Fruit fly (Drosophila melanogaster) whole organism, embryonic: ENCODE results near the gene Kyat.

Experiments
- Asciz ChIP-seq: fragments of 200-800 bp; sonication (Bioruptor generic); optimal IDR thresholded peaks from 2 replicates; lab custom pipeline; 2017; ENCODE audit warnings: missing biosample characterization, mild to moderate bottlenecking, missing genetic modification characterization, missing genetic modification reagents
- B-H2 ChIP-seq: fragments of 200-800 bp; sonication (Bioruptor generic); optimal IDR thresholded peaks from 2 replicates; lab custom pipeline; 2018; ENCODE audit warnings: missing biosample characterization, mild to moderate bottlenecking, missing genetic modification characterization
- Bteb2 ChIP-seq: fragments of 200-800 bp; sonication (Bioruptor generic); optimal IDR thresholded peaks from 2 replicates; lab custom pipeline; 2016; ENCODE audit warnings: missing biosample characterization, missing genetic modification characterization
- CG10462 ChIP-seq: fragments of 200-800 bp; sonication (Bioruptor generic); optimal IDR thresholded peaks from 2 replicates; lab custom pipeline; 2016; ENCODE audit warnings: missing biosample characterization, missing genetic modification characterization
- CG10565 ChIP-seq: fragments of 200-800 bp; sonication (Bioruptor generic); optimal IDR thresholded peaks from 3 replicates; lab custom pipeline; 2016; ENCODE audit warnings: missing biosample characterization, mild to moderate bottlenecking, missing genetic modification characterization
- CG10979 ChIP-seq: fragments of 200-800 bp; sonication (Bioruptor generic); optimal IDR thresholded peaks from 2 replicates; lab custom pipeline; 2018; ENCODE audit warnings: missing biosample characterization, mild to moderate bottlenecking, missing genetic modification characterization, moderate library complexity
- CG11085 ChIP-seq: fragments of 200-800 bp; sonication (Bioruptor generic); IDR thresholded peaks from 2 replicates; pipeline ENCODE4 v1.3.6; 2022; ENCODE audit warnings: missing biosample characterization, missing genetic modification characterization
- CG11696 ChIP-seq: fragments of 200-800 bp; sonication (Bioruptor generic); IDR thresholded peaks from 2 replicates; pipeline ENCODE4 v1.3.6; 2022; ENCODE audit warnings: missing biosample characterization, missing genetic modification characterization
- CG12299 ChIP-seq: fragments of 200-800 bp; sonication (Bioruptor generic); optimal IDR thresholded peaks from 2 replicates; lab custom pipeline; 2018; ENCODE audit warnings: missing biosample characterization, mild to moderate bottlenecking, missing genetic modification characterization
- CG14965 ChIP-seq: fragments of 200-800 bp; sonication (Bioruptor generic); optimal IDR thresholded peaks from 2 replicates; lab custom pipeline; 2016; ENCODE audit warnings: missing biosample characterization, missing genetic modification characterization, borderline replicate concordance
- CG16813 ChIP-seq: fragments of 200-800 bp; sonication (Bioruptor generic); IDR thresholded peaks from 3 replicates; pipeline ENCODE4 v1.3.6; 2022; ENCODE audit warnings: missing biosample characterization, missing genetic modification characterization; ENCODE audit not compliant: partially characterized antibody
- CG17361 ChIP-seq: fragments of 200-800 bp; sonication (Bioruptor generic); IDR thresholded peaks from 3 replicates; pipeline ENCODE4 v1.3.6; 2022; ENCODE audit warnings: missing biosample characterization, missing genetic modification characterization
- CG18476 ChIP-seq: fragments of 200-800 bp; sonication (Bioruptor generic); optimal IDR thresholded peaks from 2 replicates; lab custom pipeline; 2016; ENCODE audit warnings: missing biosample characterization, mild to moderate bottlenecking, missing genetic modification characterization
- CG18599 ChIP-seq: fragments of 200-800 bp; sonication (Bioruptor generic); optimal IDR thresholded peaks from 3 replicates; lab custom pipeline; 2017; ENCODE audit warnings: missing biosample characterization, missing genetic modification characterization, mild to moderate bottlenecking, moderate library complexity, missing genetic modification reagents
- CG18619 ChIP-seq: fragments of 200-800 bp; sonication (Bioruptor generic); optimal IDR thresholded peaks from 3 replicates; lab custom pipeline; 2017; ENCODE audit warnings: missing biosample characterization, mild to moderate bottlenecking, missing genetic modification characterization
- CG2712 ChIP-seq: fragments of 200-800 bp; optimal IDR thresholded peaks from 3 replicates; lab custom pipeline; 2019; ENCODE audit warnings: missing biosample characterization, mild to moderate bottlenecking, missing genetic modification characterization, moderate library complexity
- CG4282 ChIP-seq: fragments of 200-800 bp; sonication (Bioruptor generic); optimal IDR thresholded peaks from 2 replicates; lab custom pipeline; 2016; ENCODE audit warnings: missing biosample characterization, missing genetic modification characterization
- CG4360 ChIP-seq: fragments of 200-800 bp; sonication (Bioruptor generic); IDR thresholded peaks from 2 replicates; pipeline ENCODE4 v1.3.6; 2022; ENCODE audit warnings: missing biosample characterization, missing genetic modification characterization
- CG6254 ChIP-seq: fragments of 200-800 bp; sonication (Bioruptor generic); optimal IDR thresholded peaks from 3 replicates; lab custom pipeline; 2017; ENCODE audit warnings: mild to moderate bottlenecking, missing biosample characterization, missing genetic modification reagents, missing genetic modification characterization
- CG7786 ChIP-seq: fragments of 200-800 bp; sonication (Bioruptor generic); optimal IDR thresholded peaks from 2 replicates; lab custom pipeline; 2016; ENCODE audit warnings: missing biosample characterization, missing genetic modification characterization
- CG7839 ChIP-seq: fragments of 200-800 bp; sonication (Bioruptor generic); optimal IDR thresholded peaks from 3 replicates; lab custom pipeline; 2018; ENCODE audit warnings: missing biosample characterization, mild to moderate bottlenecking, missing genetic modification characterization, moderate library complexity
- CG8765 ChIP-seq: fragments of 200-800 bp; sonication (Bioruptor generic); IDR thresholded peaks from 2 replicates; pipeline ENCODE4 v1.3.6; 2022; ENCODE audit warnings: missing biosample characterization, missing genetic modification characterization
- Dad ChIP-seq: fragments of 200-800 bp; sonication (Bioruptor generic); optimal IDR thresholded peaks from 3 replicates; lab custom pipeline; 2016; ENCODE audit warnings: missing biosample characterization, missing genetic modification characterization
- Dbx ChIP-seq: fragments of 200-800 bp; sonication (Bioruptor generic); IDR thresholded peaks from 3 replicates; pipeline ENCODE4 v1.3.6; 2022; ENCODE audit warnings: missing biosample characterization, missing genetic modification characterization
- Hand ChIP-seq: fragments of 200-800 bp; sonication (Bioruptor generic); optimal IDR thresholded peaks from 2 replicates; lab custom pipeline; 2017; ENCODE audit warnings: mild to moderate bottlenecking, missing biosample characterization, missing genetic modification reagents, missing genetic modification characterization
- HmgZ ChIP-seq: fragments of 200-800 bp; sonication (Bioruptor generic); optimal IDR thresholded peaks from 2 replicates; lab custom pipeline; 2018; ENCODE audit warnings: missing biosample characterization, mild to moderate bottlenecking, missing genetic modification characterization
- NFAT ChIP-seq: fragments of 200-800 bp; sonication (Bioruptor generic); IDR thresholded peaks from 2 replicates; pipeline ENCODE4 v1.3.6; 2022; ENCODE audit warnings: missing biosample characterization, missing genetic modification characterization
- Nf-YC ChIP-seq: fragments of 200-800 bp; optimal IDR thresholded peaks from 3 replicates; lab custom pipeline; 2019; ENCODE audit warnings: missing biosample characterization, mild to moderate bottlenecking, missing genetic modification characterization, moderate library complexity
- Optix ChIP-seq: fragments of 200-800 bp; sonication (Bioruptor generic); IDR thresholded peaks from 3 replicates; pipeline ENCODE4 v1.3.6; 2022; ENCODE audit warnings: missing biosample characterization, missing genetic modification characterization
- Ptx1 ChIP-seq: fragments of 200-800 bp; sonication (Bioruptor generic); IDR thresholded peaks from 2 replicates; pipeline ENCODE4 v1.3.6; 2022; ENCODE audit warnings: missing biosample characterization, missing genetic modification characterization
- Ravus ChIP-seq: fragments of 200-800 bp; sonication (Bioruptor generic); IDR thresholded peaks from 2 replicates; pipeline ENCODE4 v1.3.6; 2022; ENCODE audit warnings: missing biosample characterization, missing genetic modification characterization
- Rfx ChIP-seq: fragments of 200-800 bp; sonication (Bioruptor generic); IDR thresholded peaks from 2 replicates; pipeline ENCODE4 v1.3.6; 2022; ENCODE audit warnings: missing biosample characterization, missing genetic modification characterization
- Sry-δ ChIP-seq: fragments of 200-800 bp; sonication (Bioruptor generic); optimal IDR thresholded peaks from 2 replicates; lab custom pipeline; 2016; ENCODE audit warnings: missing biosample characterization, missing genetic modification characterization
- Ssrp ChIP-seq: fragments of 200-800 bp; sonication (Bioruptor generic); optimal IDR thresholded peaks from 2 replicates; lab custom pipeline; 2018; ENCODE audit warnings: missing biosample characterization, mild to moderate bottlenecking, missing genetic modification characterization, moderate library complexity
- Tbp ChIP-seq: fragments of >200 bp; optimal IDR thresholded peaks from 2 replicates; lab custom pipeline; 2018; ENCODE audit warnings: missing biosample characterization, missing genetic modification characterization
- cas ChIP-seq: fragments of 200-800 bp; sonication (Bioruptor generic); IDR thresholded peaks from 2 replicates; pipeline ENCODE4 v1.3.6; 2022; ENCODE audit warnings: missing biosample characterization, missing genetic modification characterization
- cg ChIP-seq: fragments of 200-800 bp; sonication (Bioruptor generic); optimal IDR thresholded peaks from 3 replicates; lab custom pipeline; 2019; ENCODE audit warnings: missing biosample characterization, mild to moderate bottlenecking, missing genetic modification characterization, moderate library complexity
- emc ChIP-seq: fragments of 200-800 bp; sonication (Bioruptor generic); optimal IDR thresholded peaks from 2 replicates; lab custom pipeline; 2016; ENCODE audit warnings: missing biosample characterization, missing genetic modification characterization
- ewg ChIP-seq: fragments of 200-800 bp; sonication (Bioruptor generic); optimal IDR thresholded peaks from 3 replicates; lab custom pipeline; 2017; ENCODE audit warnings: mild to moderate bottlenecking, missing biosample characterization, missing genetic modification reagents, missing genetic modification characterization
- gcm2 ChIP-seq: fragments of 200-800 bp; sonication (Bioruptor generic); optimal IDR thresholded peaks from 2 replicates; lab custom pipeline; 2016; ENCODE audit warnings: missing biosample characterization, missing genetic modification characterization
- gem ChIP-seq: fragments of 200-800 bp; sonication (Bioruptor generic); optimal IDR thresholded peaks from 2 replicates; lab custom pipeline; 2019; ENCODE audit warnings: missing biosample characterization, mild to moderate bottlenecking, missing genetic modification characterization, moderate library complexity
- gfzf ChIP-seq: fragments of 200-800 bp; sonication (Bioruptor generic); optimal IDR thresholded peaks from 2 replicates; lab custom pipeline; 2016; ENCODE audit warnings: missing biosample characterization, mild to moderate bottlenecking, missing genetic modification characterization, moderate library complexity
- gsb ChIP-seq: fragments of 200-800 bp; sonication (Bioruptor generic); IDR thresholded peaks from 2 replicates; pipeline ENCODE4 v1.3.6; 2022; ENCODE audit warnings: missing biosample characterization, missing genetic modification characterization
- gt ChIP-seq: fragments of 200-800 bp; sonication (Bioruptor generic); IDR thresholded peaks from 2 replicates; pipeline ENCODE4 v1.3.6; 2022; ENCODE audit warnings: missing biosample characterization, missing genetic modification characterization
- hth ChIP-seq: fragments of >200 bp; optimal IDR thresholded peaks from 2 replicates; lab custom pipeline; 2017; ENCODE audit warnings: inconsistent platforms
- jing ChIP-seq: fragments of 200-800 bp; sonication (Bioruptor generic); optimal IDR thresholded peaks from 2 replicates; lab custom pipeline; 2018; ENCODE audit warnings: missing biosample characterization, mild to moderate bottlenecking, missing genetic modification characterization
- nau ChIP-seq: fragments of 200-800 bp; sonication (Bioruptor generic); optimal IDR thresholded peaks from 3 replicates; lab custom pipeline; 2017; ENCODE audit warnings: missing biosample characterization, mild to moderate bottlenecking, missing genetic modification characterization, missing genetic modification reagents
- pita ChIP-seq: fragments of 200-800 bp; sonication (Bioruptor generic); optimal IDR thresholded peaks from 2 replicates; lab custom pipeline; 2017; ENCODE audit warnings: missing biosample characterization, mild to moderate bottlenecking, missing genetic modification characterization
- slp2 ChIP-seq: fragments of 200-800 bp; sonication (Bioruptor generic); optimal IDR thresholded peaks from 2 replicates; lab custom pipeline; 2016; ENCODE audit warnings: missing biosample characterization, missing genetic modification characterization
- sna ChIP-seq: fragments of 200-800 bp; sonication (Bioruptor generic); IDR thresholded peaks from 2 replicates; pipeline ENCODE4 v1.3.6; 2022; ENCODE audit warnings: missing biosample characterization, missing genetic modification characterization; ENCODE audit not compliant: partially characterized antibody
- vfl ChIP-seq: fragments of 200-800 bp; sonication (Bioruptor generic); optimal IDR thresholded peaks from 2 replicates; lab custom pipeline; 2016; ENCODE audit warnings: missing biosample characterization, missing genetic modification characterization

The Kyat gene

DNA sequence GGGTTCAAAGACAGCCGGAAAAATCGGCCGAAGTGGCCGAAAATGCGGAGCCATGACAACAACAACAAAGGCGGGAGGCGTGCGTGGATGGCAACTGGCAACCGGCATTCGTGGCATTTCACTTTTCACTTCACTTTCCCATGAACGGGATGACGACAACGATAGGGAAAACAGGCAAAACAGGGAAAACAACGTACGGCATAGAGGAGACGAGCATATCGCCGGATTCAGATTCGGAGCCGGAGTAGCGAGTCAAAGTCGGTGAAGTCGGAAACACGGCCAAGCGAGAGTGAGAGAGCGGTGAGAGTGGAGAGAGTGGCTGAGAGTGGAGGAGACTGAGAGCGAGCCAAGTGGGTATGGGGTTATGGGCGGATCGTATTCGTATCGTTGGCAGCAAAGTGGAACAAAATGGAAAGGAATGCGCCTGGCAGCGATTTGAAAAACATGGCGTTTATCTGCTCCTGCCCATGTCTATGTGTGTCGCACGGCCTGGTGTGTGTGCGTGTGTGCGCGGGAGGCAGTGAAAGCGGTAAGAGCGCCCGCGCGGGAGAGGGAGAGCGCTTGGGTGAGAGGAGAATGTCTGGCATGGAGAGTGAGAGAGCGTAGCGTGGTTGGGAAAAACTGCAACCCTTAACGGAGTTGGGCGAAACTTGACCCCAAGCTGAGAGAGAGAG is 48.8 kb downstream of the Kyat start (continued):
- TF ChIP-seq CG4282 (GFP tag; lab: Kevin White, UChicago), result no peak
- TF ChIP-seq Asciz (GFP tag; lab: Kevin White, UChicago), result no peak
- no peak for TF ChIP-seq gem (tag; lab: Kevin White, UChicago)
- TF ChIP-seq CG17361 (GFP tag; lab: Robert Waterston, UW), result no peak
- no peak for TF ChIP-seq Sry-δ (GFP tag; lab: Kevin White, UChicago)
- no peak for TF ChIP-seq gsb (GFP tag; lab: Robert Waterston, UW)
- TF ChIP-seq CG18599 (GFP tag; lab: Kevin White, UChicago), result no peak
- no peak for TF ChIP-seq CG14965 (GFP tag; lab: Kevin White, UChicago)
- peak; percentile 36; the same call in 1 of the 3 replicates for TF ChIP-seq CG16813 (GFP tag; lab: Robert Waterston, UW)
- no peak for TF ChIP-seq CG10979
- TF ChIP-seq Hand (GFP tag; lab: Kevin White, UChicago), result no peak
- no peak for TF ChIP-seq vfl (GFP tag; lab: Kevin White, UChicago)
- no peak for TF ChIP-seq Bteb2 (GFP tag; lab: Kevin White, UChicago)
- no peak for TF ChIP-seq Ssrp (tag; lab: Kevin White, UChicago)
- TF ChIP-seq jing (GFP tag; lab: Kevin White, UChicago), result no peak
- no peak for TF ChIP-seq slp2
- peak; percentile 91 for TF ChIP-seq cg
- TF ChIP-seq ewg (GFP tag; lab: Kevin White, UChicago), result peak; percentile 79
- TF ChIP-seq CG18619 (GFP tag; lab: Kevin White, UChicago), result no peak
- TF ChIP-seq nau (GFP tag; lab: Kevin White, UChicago), result no peak
- peak; percentile 90 for TF ChIP-seq CG4360 (GFP tag; lab: Robert Waterston, UW)
- no peak for TF ChIP-seq Ravus (GFP tag; lab: Robert Waterston, UW)
- TF ChIP-seq CG8765 (GFP tag; lab: Robert Waterston, UW), result no peak
- no peak for TF ChIP-seq Optix (GFP tag; lab: Robert Waterston, UW)
- no peak for TF ChIP-seq pita (GFP tag; lab: Kevin White, UChicago)
- TF ChIP-seq CG12299, result peak; percentile 2
- no peak for TF ChIP-seq B-H2 (GFP tag; lab: Kevin White, UChicago)
- TF ChIP-seq Nf-YC (tag; lab: Kevin White, UChicago), result no peak
- TF ChIP-seq Rfx (GFP tag; lab: Robert Waterston, UW), result peak; percentile 6; the same call in 1 of the 2 replicates
- no peak for TF ChIP-seq gt (GFP tag; lab: Robert Waterston, UW)
- no peak for TF ChIP-seq cas
- no peak for TF ChIP-seq Ptx1
- TF ChIP-seq hth, result no peak
- TF ChIP-seq CG2712 (tag; lab: Kevin White, UChicago), result no peak
- no peak for TF ChIP-seq CG10462 (GFP tag; lab: Kevin White, UChicago)
- no peak for TF ChIP-seq CG7786 (GFP tag; lab: Kevin White, UChicago)
- TF ChIP-seq Dbx (GFP tag; lab: Robert Waterston, UW), result no peak
- TF ChIP-seq CG18476 (GFP tag; lab: Kevin White, UChicago), result no peak
- TF ChIP-seq emc, result no peak
- no peak for TF ChIP-seq NFAT
- TF ChIP-seq gcm2 (GFP tag; lab: Kevin White, UChicago), result no peak
- no peak for TF ChIP-seq CG6254 (GFP tag; lab: Kevin White, UChicago)
- TF ChIP-seq Tbp (GFP tag; lab: Kevin White, UChicago), result peak; percentile 68
- TF ChIP-seq CG11696, result peak; percentile 41; the same call in 1 of the 2 replicates
- TF ChIP-seq CG11085, result no peak
- TF ChIP-seq sna, result no peak
- TF ChIP-seq CG10565 (GFP tag; lab: Kevin White, UChicago), result no peak
- no peak for TF ChIP-seq Dad (GFP tag; lab: Kevin White, UChicago)
- no peak for TF ChIP-seq gfzf (GFP tag; lab: Kevin White, UChicago)
- TF ChIP-seq CG7839, result no peak
- no peak for TF ChIP-seq HmgZ
